Worm (Caenorhabditis elegans): Measurements from ENCODE around the gene irld-27.
"Not testable (repeated sequence)": the region's sequence is repeated elsewhere in the genome, so short reads cannot be mapped to it uniquely, and the experiment has no call there.

The irld-27 gene

ce11 chrII:3290544-3290943 lies 41.6 kb upstream of the irld-27 start, which contains the start of gene F39E9.14:
Gene F39E9.14, minus strand, starts transcription at chrII:3290644.
- not testable (repeated sequence) for TF ChIP-seq F52B5.7 (tag; optimal IDR thresholded peaks at IDR 0.05); snpc-3.4 (tag; optimal IDR thresholded peaks at IDR 0.05); C17E4.6 (GFP tag; IDR thresholded peaks at IDR 0.05)

- TF ChIP-seq D2030.7 (GFP tag; IDR thresholded peaks at IDR 0.05) (no peak), nhr-80 (tag; optimal IDR thresholded peaks at IDR 0.05) (peak; percentile 35)
Observed at ce11 chrII:3295193-3295592, 36.9 kb upstream of the irld-27 start, which contains the start of gene btb-17. Gene btb-17, plus strand, starts transcription at chrII:3295405.

- peak; percentile 36 for TF ChIP-seq nhr-80 (tag; optimal IDR thresholded peaks at IDR 0.05)
- no peak for TF ChIP-seq Y79H2A.3 (GFP tag; conservative IDR thresholded peaks at IDR 0.05)
Observed at ce11 chrII:3296644-3297043, 35.5 kb upstream of the irld-27 start, which contains the start of gene btb-16. Gene btb-16, plus strand, starts transcription at chrII:3296883.

ce11 chrII:3297914-3298313 lies 34.2 kb upstream of the irld-27 start, which contains the start of gene btb-18:
Gene btb-18, plus strand, starts transcription at chrII:3298214.
- TF ChIP-seq Y53G8AR.9 (GFP tag; conservative IDR thresholded peaks at IDR 0.05) (no peak), F55B11.4 (tag; optimal IDR thresholded peaks at IDR 0.05; ENCODE audit: borderline replicate concordance, insufficient read depth) (no peak), ets-4 (GFP tag; optimal IDR thresholded peaks at IDR 0.05) (no peak), rec-8 (tag; optimal IDR thresholded peaks at IDR 0.05) (no peak), lin-26 (GFP tag; IDR thresholded peaks at IDR 0.05) (no peak), B0336.3 (GFP tag; IDR thresholded peaks at IDR 0.05) (no peak), C06A6.2 (GFP tag; conservative IDR thresholded peaks at IDR 0.05) (no peak), somi-1 (GFP tag; optimal IDR thresholded peaks at IDR 0.05) (no peak)

- no peak for TF ChIP-seq madf-8 (GFP tag; conservative IDR thresholded peaks at IDR 0.05)
- TF ChIP-seq rec-8 (tag; optimal IDR thresholded peaks at IDR 0.05), result no peak
- no peak for TF ChIP-seq dpff-1 (tag; optimal IDR thresholded peaks at IDR 0.05)
- TF ChIP-seq snpc-1.1 (tag; optimal IDR thresholded peaks at IDR 0.05; ENCODE audit: insufficient read depth), result no peak
- no peak for TF ChIP-seq lag-1 (GFP tag; IDR thresholded peaks at IDR 0.05)
- no peak for TF ChIP-seq lin-35 (GFP tag; optimal IDR thresholded peaks at IDR 0.05)
- no peak for TF ChIP-seq sdz-38 (tag; optimal IDR thresholded peaks at IDR 0.05)
- no peak for TF ChIP-seq C17E4.6 (GFP tag; IDR thresholded peaks at IDR 0.05)
- no peak for TF ChIP-seq him-1 (tag; optimal IDR thresholded peaks at IDR 0.05)
- TF ChIP-seq Y95B8A.8 (GFP tag; IDR thresholded peaks at IDR 0.05), result no peak
- no peak for TF ChIP-seq madf-3 (GFP tag; IDR thresholded peaks at IDR 0.05)
- no peak for TF ChIP-seq pha-4 (tag; optimal IDR thresholded peaks at IDR 0.05)
Observed at ce11 chrII:3299457-3299856, 32.7 kb upstream of the irld-27 start, which contains the start of gene btb-22. Gene btb-22, plus strand, starts transcription at chrII:3299757.

ce11 chrII:3303582-3303981 lies 28.6 kb upstream of the irld-27 start:
- TF ChIP-seq nfyb-1 (GFP tag; IDR thresholded peaks at IDR 0.05), result 0 out of 2 replicates have a peak, but pooled peaks have one; percentile 33
- TF ChIP-seq pbrm-1 (GFP tag; IDR thresholded peaks at IDR 0.05), result 0 out of 2 replicates have a peak, but pooled peaks have one; percentile 35
- TF ChIP-seq nhr-80 (tag; optimal IDR thresholded peaks at IDR 0.05), result peak; percentile 47
- TF ChIP-seq tlf-1 (GFP tag; optimal IDR thresholded peaks at IDR 0.05), result no peak
- TF ChIP-seq atf-7 (tag; optimal IDR thresholded peaks at IDR 0.05), result no peak
- TF ChIP-seq cebp-1 (GFP tag; IDR thresholded peaks at IDR 0.05), result no peak
- peak; percentile 42 for TF ChIP-seq cebp-1 (tag; optimal IDR thresholded peaks at IDR 0.05)
- 0 out of 2 replicates have a peak, but pooled peaks have one; percentile 19 for TF ChIP-seq hmg-1.2 (GFP tag; IDR thresholded peaks at IDR 0.05)
- no peak for TF ChIP-seq sdz-38 (tag; optimal IDR thresholded peaks at IDR 0.05)
- no peak for TF ChIP-seq madf-10 (tag; optimal IDR thresholded peaks at IDR 0.05)
- no peak for TF ChIP-seq F33H1.4 (GFP tag; IDR thresholded peaks at IDR 0.05)
- no peak for TF ChIP-seq F57C9.4 (tag; optimal IDR thresholded peaks at IDR 0.05)
- no peak for TF ChIP-seq Y53F4B.3 (GFP tag; IDR thresholded peaks at IDR 0.05)
- TF ChIP-seq F23B12.7 (tag; optimal IDR thresholded peaks at IDR 0.05; ENCODE audit: insufficient read depth), result peak; percentile 53

Measured in whole organism, young adult.